Worm (Caenorhabditis elegans) whole organism, late embryonic: ENCODE measurements around the gene cwp-5.

Experiments used
- C08G9.2 ChIP-seq: sonication (generic microtip); optimal IDR thresholded peaks from 2 replicates; lab custom pipeline; 2016; ENCODE audit warnings: mild to moderate bottlenecking, missing genetic modification characterization, moderate library complexity, missing compliant biosample characterization
- ahr-1 ChIP-seq: sonication (generic microtip); optimal IDR thresholded peaks from 2 replicates; lab custom pipeline; 2016; ENCODE audit warnings: missing genetic modification characterization, missing compliant biosample characterization
- ama-1 ChIP-seq: fragments of 150-350 bp; optimal IDR thresholded peaks from 2 replicates; lab custom pipeline; 2014
- ceh-18 ChIP-seq: sonication (generic microtip); optimal IDR thresholded peaks from 2 replicates; lab custom pipeline; 2016; ENCODE audit warnings: missing genetic modification characterization, missing compliant biosample characterization
- ceh-19 ChIP-seq: fragments of 200-800 bp; sonication (Bioruptor generic); optimal IDR thresholded peaks from 2 replicates; lab custom pipeline; 2018; ENCODE audit warnings: mild to moderate bottlenecking, missing genetic modification characterization, missing compliant biosample characterization
- ceh-2 ChIP-seq: sonication (generic microtip); optimal IDR thresholded peaks from 2 replicates; lab custom pipeline; 2016; ENCODE audit warnings: missing genotype, missing genetic modification characterization, missing compliant biosample characterization
- ceh-22 ChIP-seq: sonication (generic microtip); optimal IDR thresholded peaks from 2 replicates; lab custom pipeline; 2017; ENCODE audit warnings: missing biosample characterization, missing genetic modification characterization
- ceh-24 ChIP-seq: sonication (generic microtip); optimal IDR thresholded peaks from 2 replicates; lab custom pipeline; 2016; ENCODE audit warnings: mild to moderate bottlenecking, missing genetic modification characterization, missing compliant biosample characterization
- ceh-30 ChIP-seq: fragments of 150-350 bp; optimal IDR thresholded peaks from 2 replicates; lab custom pipeline; 2014; ENCODE audit warnings: missing biosample characterization, missing genetic modification characterization
- ceh-31 ChIP-seq: sonication (generic microtip); optimal IDR thresholded peaks from 2 replicates; lab custom pipeline; 2016; ENCODE audit warnings: missing genetic modification characterization, missing compliant biosample characterization
- ceh-34 ChIP-seq: sonication (generic microtip); optimal IDR thresholded peaks from 2 replicates; lab custom pipeline; 2016; ENCODE audit warnings: mild to moderate bottlenecking, missing genetic modification characterization, missing compliant biosample characterization
- ceh-48 ChIP-seq: sonication (generic microtip); optimal IDR thresholded peaks from 2 replicates; lab custom pipeline; 2016; ENCODE audit warnings: missing genetic modification characterization, inconsistent platforms, missing compliant biosample characterization
- ceh-6 ChIP-seq: fragments of 200-800 bp; sonication (Bioruptor generic); optimal IDR thresholded peaks from 2 replicates; lab custom pipeline; 2018; ENCODE audit warnings: mild to moderate bottlenecking, missing genetic modification characterization, missing compliant biosample characterization
- ceh-9 ChIP-seq: sonication (generic microtip); optimal IDR thresholded peaks from 2 replicates; lab custom pipeline; 2016; ENCODE audit warnings: mild to moderate bottlenecking, missing genetic modification characterization, inconsistent platforms, missing compliant biosample characterization
- che-1 ChIP-seq: sonication (generic microtip); optimal IDR thresholded peaks from 2 replicates; lab custom pipeline; 2016; ENCODE audit warnings: mild to moderate bottlenecking, missing genetic modification characterization, missing compliant biosample characterization
- eyg-1 ChIP-seq: sonication (generic microtip); optimal IDR thresholded peaks from 2 replicates; lab custom pipeline; 2016; ENCODE audit warnings: missing genotype, missing genetic modification characterization, missing compliant biosample characterization
- fkh-10 ChIP-seq: fragments of 150-350 bp; optimal IDR thresholded peaks from 2 replicates; lab custom pipeline; 2014; ENCODE audit warnings: missing biosample characterization, missing genetic modification reagents, missing genetic modification characterization
- fkh-6 ChIP-seq: sonication (generic microtip); optimal IDR thresholded peaks from 2 replicates; lab custom pipeline; 2016; ENCODE audit warnings: missing genetic modification characterization, missing compliant biosample characterization
- hlh-13 ChIP-seq: fragments of 200-800 bp; sonication (Bioruptor generic); optimal IDR thresholded peaks from 2 replicates; lab custom pipeline; 2018; ENCODE audit warnings: mild to moderate bottlenecking, missing genetic modification characterization, missing compliant biosample characterization
- hlh-15 ChIP-seq: sonication (generic microtip); optimal IDR thresholded peaks from 2 replicates; lab custom pipeline; 2016; ENCODE audit warnings: missing genetic modification characterization, missing compliant biosample characterization
- hlh-6 ChIP-seq: sonication (generic microtip); optimal IDR thresholded peaks from 2 replicates; lab custom pipeline; 2016; ENCODE audit warnings: missing genotype, missing genetic modification characterization, missing compliant biosample characterization
- hlh-8 ChIP-seq: sonication (generic microtip); optimal IDR thresholded peaks from 2 replicates; lab custom pipeline; 2016; ENCODE audit warnings: missing genotype, missing genetic modification characterization, missing compliant biosample characterization
- lin-11 ChIP-seq: fragments of 200-800 bp; sonication (Bioruptor generic); optimal IDR thresholded peaks from 2 replicates; lab custom pipeline; 2018; ENCODE audit warnings: mild to moderate bottlenecking, missing genetic modification characterization, missing compliant biosample characterization
- madf-2 ChIP-seq: sonication (generic microtip); optimal IDR thresholded peaks from 2 replicates; lab custom pipeline; 2017; ENCODE audit warnings: missing genetic modification characterization, missing compliant biosample characterization
- nfya-1 ChIP-seq: sonication (generic microtip); optimal IDR thresholded peaks from 2 replicates; lab custom pipeline; 2017; ENCODE audit warnings: missing genetic modification characterization, mild to moderate bottlenecking, missing compliant biosample characterization, antibody characterized with exemption, moderate library complexity
- nhr-11 ChIP-seq: fragments of 150-350 bp; optimal IDR thresholded peaks from 2 replicates; lab custom pipeline; 2014; ENCODE audit warnings: missing biosample characterization, missing genetic modification characterization
- npax-4 ChIP-seq: sonication (generic microtip); optimal IDR thresholded peaks from 2 replicates; lab custom pipeline; 2016; ENCODE audit warnings: missing genetic modification characterization, missing compliant biosample characterization
- odd-2 ChIP-seq: sonication (generic microtip); optimal IDR thresholded peaks from 2 replicates; lab custom pipeline; 2017; ENCODE audit warnings: antibody characterized with exemption, mild to moderate bottlenecking, missing genetic modification characterization, missing compliant biosample characterization
- pax-1 ChIP-seq: fragments of 150-350 bp; optimal IDR thresholded peaks from 2 replicates; lab custom pipeline; 2014; ENCODE audit warnings: missing biosample characterization, missing genetic modification characterization
- pha-2 ChIP-seq: sonication (generic microtip); optimal IDR thresholded peaks from 2 replicates; lab custom pipeline; 2017; ENCODE audit warnings: mild to moderate bottlenecking, missing genetic modification characterization, missing compliant biosample characterization
- pha-4 ChIP-seq: fragments of 150-350 bp; optimal IDR thresholded peaks from 2 replicates; lab custom pipeline; 2018; ENCODE audit warnings: missing biosample characterization, missing genetic modification reagents, missing genetic modification characterization
- rnt-1 ChIP-seq: sonication (generic microtip); optimal IDR thresholded peaks from 2 replicates; lab custom pipeline; 2016; ENCODE audit warnings: missing genetic modification characterization, missing compliant biosample characterization
- sdc-2 ChIP-seq: sonication (generic microtip); optimal IDR thresholded peaks from 2 replicates; lab custom pipeline; 2016; ENCODE audit warnings: missing genotype, missing genetic modification characterization, missing compliant biosample characterization
- sox-4 ChIP-seq: sonication (generic microtip); optimal IDR thresholded peaks from 2 replicates; lab custom pipeline; 2017; ENCODE audit warnings: mild to moderate bottlenecking, missing genetic modification characterization, inconsistent platforms, missing compliant biosample characterization
- tbx-7 ChIP-seq: sonication (generic microtip); optimal IDR thresholded peaks from 2 replicates; lab custom pipeline; 2016; ENCODE audit warnings: missing genotype, missing genetic modification characterization, missing compliant biosample characterization
- ttx-3 ChIP-seq: sonication (generic microtip); optimal IDR thresholded peaks from 2 replicates; lab custom pipeline; 2016; ENCODE audit warnings: missing genetic modification reagents, missing genetic modification characterization, missing compliant biosample characterization
- ztf-16 ChIP-seq: sonication (generic microtip); optimal IDR thresholded peaks from 2 replicates; lab custom pipeline; 2017; ENCODE audit warnings: missing genetic modification characterization, missing compliant biosample characterization

Gene cwp-5

DNA sequence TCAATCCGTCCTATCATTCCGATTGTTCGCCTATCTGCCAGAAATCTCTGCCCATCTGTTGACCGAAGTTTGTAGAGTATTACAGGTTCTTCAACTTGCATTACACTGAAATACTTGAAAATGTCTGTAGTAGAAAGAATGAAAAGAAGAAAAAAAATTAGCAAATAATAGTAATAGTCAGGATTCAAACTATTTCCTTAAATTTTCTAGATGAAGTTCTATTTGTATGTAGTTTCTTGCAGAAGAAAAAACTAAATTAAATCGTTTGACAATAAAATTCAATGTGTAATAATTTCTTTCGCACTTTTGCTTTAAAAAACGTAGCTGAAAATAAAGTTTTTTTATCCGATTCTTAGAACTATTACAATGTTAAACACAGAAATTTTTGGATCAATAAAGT lies 34.8 kb upstream of the cwp-5 start, which contains the start of gene skr-19:
skr-19 (minus strand) TSS at position 101 of the 400 bp plus-strand sequence.
- no peak for TF ChIP-seq C08G9.2 (tag; lab: Kevin White, UChicago)
- TF ChIP-seq lin-11 (tag; lab: Kevin White, UChicago): no peak
- TF ChIP-seq ceh-30 (tag; lab: Kevin White, UChicago): no peak
- no peak for TF ChIP-seq hlh-15 (tag; lab: Kevin White, UChicago)
- no peak for TF ChIP-seq pha-4
- TF ChIP-seq npax-4: no peak
- TF ChIP-seq ceh-22 (tag; lab: Kevin White, UChicago): no peak
- no peak for TF ChIP-seq ahr-1
- TF ChIP-seq ceh-24 (tag; lab: Kevin White, UChicago): no peak
- no peak for TF ChIP-seq ceh-9 (tag; lab: Kevin White, UChicago)
- TF ChIP-seq hlh-6: no peak
- TF ChIP-seq che-1 (tag; lab: Kevin White, UChicago): no peak
- no peak for TF ChIP-seq ceh-19
- TF ChIP-seq eyg-1 (tag; lab: Kevin White, UChicago): no peak
- no peak for TF ChIP-seq ztf-16 (tag; lab: Kevin White, UChicago)
- no peak for TF ChIP-seq hlh-8 (tag; lab: Kevin White, UChicago)
- TF ChIP-seq nhr-11 (tag; lab: Kevin White, UChicago): no peak
- no peak for TF ChIP-seq fkh-6
- no peak for TF ChIP-seq fkh-10 (GFP tag; lab: Kevin White, UChicago)
- no peak for TF ChIP-seq odd-2 (tag; lab: Kevin White, UChicago)

DNA sequence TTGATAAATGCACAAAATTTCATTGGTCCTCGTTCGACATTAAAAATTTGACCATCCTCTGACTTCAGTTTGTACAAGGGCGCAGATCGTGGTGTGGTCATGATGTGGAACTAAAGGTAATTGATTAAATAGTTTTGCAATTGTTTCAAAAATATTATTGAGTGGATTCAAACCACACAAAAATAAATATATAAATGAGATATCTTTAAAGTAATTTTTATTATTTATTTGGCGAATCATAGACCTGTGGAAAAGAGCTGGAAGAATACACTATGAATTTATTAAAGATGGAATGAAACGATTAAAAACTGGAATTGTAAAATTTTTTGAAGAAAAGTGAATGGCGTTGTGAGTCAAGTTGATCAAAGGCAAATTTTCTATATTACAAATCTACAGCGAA lies 33.7 kb upstream of the cwp-5 start, which contains the start of gene skr-20:
skr-20 (minus strand) TSS at position 101 of the 400 bp plus-strand sequence.
- TF ChIP-seq sox-4 (tag; lab: Kevin White, UChicago) (no peak), ztf-16 (tag; lab: Kevin White, UChicago) (no peak), pha-2 (tag; lab: Kevin White, UChicago) (no peak), fkh-6 (no peak), ceh-6 (no peak)
- TF ChIP-seq, all 69 proteins: peak for 0

DNA sequence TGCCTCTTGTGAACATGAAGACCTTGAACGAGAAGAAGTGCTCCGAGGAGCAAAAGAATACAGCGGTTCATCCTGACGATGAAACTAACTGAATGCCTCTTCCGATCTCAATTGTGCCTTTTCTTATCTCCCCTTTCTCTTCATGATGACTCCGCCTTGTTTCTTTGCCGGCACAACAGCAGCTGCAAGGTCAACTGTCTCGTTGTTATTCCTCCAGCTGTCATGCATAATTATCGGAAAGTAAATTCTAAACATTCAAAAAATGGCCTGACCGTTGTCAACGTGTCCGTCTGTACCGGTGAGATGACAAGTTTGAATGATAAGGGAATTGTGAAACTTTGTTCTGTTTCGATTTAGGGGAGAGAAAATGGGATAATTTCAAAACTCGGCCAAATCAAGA lies 31.6 kb upstream of the cwp-5 start, which contains the start of gene asp-4:
asp-4 (minus strand) TSS at position 106 of the 400 bp plus-strand sequence.
- TF ChIP-seq ceh-30 (tag; lab: Kevin White, UChicago) (no peak), lin-11 (tag; lab: Kevin White, UChicago) (no peak), hlh-13 (GFP tag; lab: Kevin White, UChicago) (no peak), tbx-7 (tag; lab: Kevin White, UChicago) (no peak), che-1 (tag; lab: Kevin White, UChicago) (no peak), ceh-31 (tag; lab: Kevin White, UChicago) (no peak), ttx-3 (tag; lab: Kevin White, UChicago) (no peak), ama-1 (lab: Kevin White, UChicago) (no peak), ceh-19 (no peak), ceh-48 (tag; lab: Kevin White, UChicago) (no peak), pax-1 (tag; lab: Kevin White, UChicago) (no peak), nfya-1 (tag; lab: Kevin White, UChicago) (no peak), hlh-6 (no peak)

DNA sequence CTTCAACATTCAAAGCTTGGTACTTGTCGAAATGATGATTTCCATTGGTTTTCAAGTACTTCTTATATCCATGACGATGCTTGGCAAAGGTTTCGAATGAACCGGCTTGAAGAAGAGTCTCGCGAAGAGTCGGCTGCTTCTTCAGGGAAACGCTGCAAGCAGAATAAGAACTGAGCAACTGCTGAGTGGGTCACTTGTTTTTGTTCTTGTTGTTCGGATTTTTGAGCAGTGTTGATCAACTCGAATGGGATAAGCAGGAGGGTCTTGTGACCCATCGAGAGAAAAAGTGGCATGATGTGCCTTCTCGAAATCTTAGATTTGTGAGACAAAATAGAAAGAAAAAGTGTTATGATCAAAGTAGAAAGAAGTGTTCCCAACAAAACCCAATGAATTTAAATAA lies 30.8 kb upstream of the cwp-5 start:
- TF ChIP-seq C08G9.2 (tag; lab: Kevin White, UChicago): no peak
- TF ChIP-seq ceh-18: no peak
- no peak for TF ChIP-seq ceh-34
- no peak for TF ChIP-seq ttx-3 (tag; lab: Kevin White, UChicago)
- TF ChIP-seq hlh-15 (tag; lab: Kevin White, UChicago): no peak
- no peak for TF ChIP-seq pha-2 (tag; lab: Kevin White, UChicago)
- no peak for TF ChIP-seq npax-4
- TF ChIP-seq rnt-1 (tag; lab: Kevin White, UChicago): no peak
- no peak for TF ChIP-seq madf-2 (tag; lab: Kevin White, UChicago)
- TF ChIP-seq ahr-1: no peak
- no peak for TF ChIP-seq sdc-2 (tag; lab: Kevin White, UChicago)
- no peak for TF ChIP-seq ceh-2
- TF ChIP-seq che-1 (tag; lab: Kevin White, UChicago): no peak
